Worm (Caenorhabditis elegans) whole organism, early embryonic: ENCODE results near the gene nspc-17.
A peak's percentile ranks its signal among the peaks of the same experiment; 100 is the strongest.

ENCODE experiments used
- B0310.2 ChIP-seq: sonication (generic microtip); optimal IDR thresholded peaks from 2 replicates; lab custom pipeline; 2016; ENCODE audit warnings: mild to moderate bottlenecking, missing genetic modification characterization, missing compliant biosample characterization
- F13C5.2 ChIP-seq: sonication (generic microtip); optimal IDR thresholded peaks from 2 replicates; lab custom pipeline; 2017; ENCODE audit warnings: mild to moderate bottlenecking, missing genetic modification characterization, inconsistent platforms, missing compliant biosample characterization
- aly-1 ChIP-seq: sonication (generic microtip); optimal IDR thresholded peaks from 2 replicates; lab custom pipeline; 2016; ENCODE audit warnings: missing genetic modification characterization, missing compliant biosample characterization
- ama-1 ChIP-seq: fragments of 150-350 bp; optimal IDR thresholded peaks from 2 replicates; lab custom pipeline; 2014
- ceh-13 ChIP-seq: fragments of 200-800 bp; sonication (Bioruptor generic); optimal IDR thresholded peaks from 2 replicates; lab custom pipeline; 2018; ENCODE audit warnings: mild to moderate bottlenecking, missing genetic modification characterization, missing compliant biosample characterization
- ceh-36 ChIP-seq: sonication (generic microtip); optimal IDR thresholded peaks from 2 replicates; lab custom pipeline; 2016; ENCODE audit warnings: missing genetic modification characterization, inconsistent platforms, missing compliant biosample characterization
- ets-7 ChIP-seq: sonication (generic microtip); optimal IDR thresholded peaks from 2 replicates; lab custom pipeline; 2016; ENCODE audit warnings: missing genotype, missing genetic modification characterization, missing compliant biosample characterization
- flt-1 ChIP-seq: fragments of 200-800 bp; sonication (Bioruptor generic); IDR thresholded peaks from 2 replicates; pipeline ENCODE4 v1.3.6; 2022; ENCODE audit warnings: missing genetic modification characterization, missing compliant biosample characterization
- hmbx-1 ChIP-seq: sonication (generic microtip); optimal IDR thresholded peaks from 2 replicates; lab custom pipeline; 2016; ENCODE audit warnings: mild to moderate bottlenecking, missing genetic modification characterization, missing compliant biosample characterization
- hmg-4 ChIP-seq: fragments of 200-800 bp; sonication (Bioruptor generic); optimal IDR thresholded peaks from 2 replicates; lab custom pipeline; 2018; ENCODE audit warnings: mild to moderate bottlenecking, missing genetic modification characterization, missing compliant biosample characterization
- hnd-1 ChIP-seq: sonication (generic microtip); optimal IDR thresholded peaks from 2 replicates; lab custom pipeline; 2016; ENCODE audit warnings: missing genetic modification characterization, missing compliant biosample characterization
- pes-1 ChIP-seq: fragments of 200-800 bp; sonication (Bioruptor generic); IDR thresholded peaks from 2 replicates; pipeline ENCODE4 v1.3.6; 2022; ENCODE audit warnings: missing genetic modification reagents, missing genetic modification characterization, missing compliant biosample characterization
- scrt-1 ChIP-seq: fragments of 200-800 bp; sonication (Bioruptor generic); IDR thresholded peaks from 2 replicates; pipeline ENCODE4 v1.3.6; 2022; ENCODE audit warnings: missing genetic modification characterization, missing compliant biosample characterization
- sea-1 ChIP-seq: fragments of 200-800 bp; sonication (Bioruptor generic); conservative IDR thresholded peaks from 2 replicates; pipeline ENCODE4 v1.3.6; 2022; ENCODE audit warnings: missing genetic modification characterization, missing compliant biosample characterization
- tbx-11 ChIP-seq: fragments of 200-800 bp; sonication (Bioruptor generic); IDR thresholded peaks from 2 replicates; pipeline ENCODE4 v1.3.6; 2022; ENCODE audit warnings: missing genetic modification characterization, missing compliant biosample characterization
- tbx-37 ChIP-seq: fragments of 200-800 bp; sonication (Bioruptor generic); conservative IDR thresholded peaks from 2 replicates; pipeline ENCODE4 v1.3.6; 2022; ENCODE audit warnings: missing genetic modification reagents, missing genetic modification characterization, missing compliant biosample characterization
- tra-4 ChIP-seq: sonication (generic microtip); optimal IDR thresholded peaks from 2 replicates; lab custom pipeline; 2017; ENCODE audit warnings: missing genetic modification characterization, missing compliant biosample characterization

The nspc-17 gene

ce11 chrX:14487832-14488231, 37.1 kb downstream of the nspc-17 start:
- TF ChIP-seq B0310.2 (tag; lab: Kevin White, UChicago) (no peak), hnd-1 (tag; lab: Kevin White, UChicago) (no peak)

DNA sequence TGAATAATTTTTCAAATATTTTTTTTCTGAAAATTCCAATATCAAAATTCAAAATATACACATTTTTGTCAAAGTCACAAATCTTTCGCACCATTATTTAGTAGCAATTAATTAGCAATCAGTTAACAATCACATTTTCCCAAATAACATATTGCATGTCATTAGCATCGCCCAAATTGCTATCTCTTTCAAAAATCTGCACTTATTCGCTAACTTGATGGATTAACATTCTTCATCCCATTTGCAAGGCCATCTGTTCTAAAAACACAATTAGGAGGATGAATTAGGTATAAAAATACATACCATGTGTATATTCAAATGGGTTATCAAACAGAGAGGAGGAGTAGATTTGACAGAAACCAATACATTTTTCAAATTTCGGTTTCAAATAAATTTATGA, 37.6 kb downstream of the nspc-17 start:
- TF ChIP-seq ets-7 (tag; lab: Kevin White, UChicago) (no peak), ceh-13 (GFP tag; lab: Kevin White, UChicago) (no peak), sea-1 (GFP tag; lab: Robert Waterston, UW) (no peak), ama-1 (lab: Kevin White, UChicago) (no peak)

DNA sequence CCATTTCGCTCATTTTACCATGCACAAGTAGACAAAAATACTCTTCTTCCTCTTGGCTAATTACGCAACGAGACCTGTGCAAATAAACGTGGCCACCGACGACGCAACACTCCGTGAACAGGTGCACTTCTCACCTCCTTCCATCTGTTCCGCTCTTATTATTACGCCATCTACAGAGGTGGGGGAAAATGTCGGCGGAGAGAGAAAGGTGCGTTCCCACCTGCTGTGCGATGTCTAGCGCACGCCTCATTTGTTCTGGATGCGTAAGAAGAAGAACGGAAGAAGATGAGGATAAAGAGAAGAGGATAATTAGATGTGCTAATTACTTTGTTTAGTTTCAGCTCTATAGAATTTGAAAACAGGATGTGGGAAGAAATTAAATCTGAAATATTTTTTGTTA, 38.5 kb downstream of the nspc-17 start:
- no peak for TF ChIP-seq ama-1 (lab: Kevin White, UChicago)
- no peak for TF ChIP-seq tra-4 (tag; lab: Kevin White, UChicago)
- 0 out of 2 replicates have a peak, but pooled peaks have one; percentile 45 for TF ChIP-seq flt-1 (GFP tag; lab: Robert Waterston, UW)
- no peak for TF ChIP-seq B0310.2 (tag; lab: Kevin White, UChicago)
- TF ChIP-seq F13C5.2 (tag; lab: Kevin White, UChicago) = no peak
- peak; percentile 75 for TF ChIP-seq ets-7 (tag; lab: Kevin White, UChicago)
- TF ChIP-seq sea-1 (GFP tag; lab: Robert Waterston, UW) = 0 out of 2 replicates have a peak, but pooled peaks have one; percentile 21
- TF ChIP-seq aly-1 (tag; lab: Kevin White, UChicago) = no peak
- TF ChIP-seq scrt-1 = no peak
- no peak; the same call in 1 of the 2 replicates for TF ChIP-seq pes-1
- TF ChIP-seq hmbx-1 (tag; lab: Kevin White, UChicago) = no peak
- TF ChIP-seq hnd-1 (tag; lab: Kevin White, UChicago) = no peak
- peak; percentile 55 for TF ChIP-seq hmg-4 (GFP tag; lab: Kevin White, UChicago)
- no peak for TF ChIP-seq tbx-11 (GFP tag; lab: Robert Waterston, UW)
- TF ChIP-seq tbx-37 (GFP tag; lab: Robert Waterston, UW) = no peak; the same call in 1 of the 2 replicates
- TF ChIP-seq ceh-13 (GFP tag; lab: Kevin White, UChicago) = no peak
- no peak for TF ChIP-seq ceh-36 (tag; lab: Kevin White, UChicago)

DNA sequence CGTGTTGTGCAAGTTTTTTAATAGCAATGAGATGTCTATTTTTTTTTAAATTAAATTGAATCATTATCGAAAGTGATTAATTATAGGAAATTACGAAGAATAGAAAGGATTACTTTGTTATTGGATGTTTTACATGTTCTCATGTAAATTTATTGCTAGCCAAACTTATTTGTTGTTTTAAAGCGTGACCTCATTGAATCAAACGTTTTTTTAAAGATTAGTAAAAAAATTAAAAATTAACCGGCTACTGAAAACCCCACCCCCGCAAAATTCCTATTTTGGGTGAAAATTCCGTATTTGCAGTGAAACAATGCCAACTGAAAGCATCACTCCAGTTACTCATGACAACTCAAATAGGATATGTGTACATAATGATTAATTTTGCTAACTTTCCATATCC, 40.2 kb downstream of the nspc-17 start, which contains the start of gene M163.8:
TSS of gene M163.8 (plus strand) at position 301 of the 400 bp plus-strand sequence.
- no peak for TF ChIP-seq hnd-1 (tag; lab: Kevin White, UChicago)
- no peak for TF ChIP-seq ceh-13 (GFP tag; lab: Kevin White, UChicago)
- no peak for TF ChIP-seq ceh-36 (tag; lab: Kevin White, UChicago)
- no peak for TF ChIP-seq aly-1 (tag; lab: Kevin White, UChicago)
- TF ChIP-seq tra-4 (tag; lab: Kevin White, UChicago) = no peak

DNA sequence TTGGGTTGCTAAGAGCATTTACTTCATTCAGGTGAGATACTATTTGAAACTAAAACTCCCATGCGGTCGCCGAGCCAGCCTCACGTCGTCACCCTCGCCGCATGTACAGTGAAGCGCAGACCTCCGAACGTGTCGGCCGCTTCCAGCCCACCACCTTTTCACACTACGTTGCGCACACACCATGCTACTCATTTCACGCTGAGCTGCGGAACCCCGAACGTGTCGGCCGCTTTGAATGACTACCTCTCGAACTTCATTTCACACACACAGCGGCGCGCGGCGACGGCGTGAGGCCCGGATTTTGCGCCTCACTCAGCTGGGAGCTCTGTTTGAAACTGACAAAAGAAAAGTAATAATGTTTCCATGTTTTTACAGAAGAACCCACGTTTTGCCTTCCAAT, 43.3 kb downstream of the nspc-17 start:
- no peak for TF ChIP-seq pes-1
- no peak for TF ChIP-seq flt-1 (GFP tag; lab: Robert Waterston, UW)
- no peak for TF ChIP-seq hmg-4 (GFP tag; lab: Kevin White, UChicago)
- TF ChIP-seq B0310.2 (tag; lab: Kevin White, UChicago) = no peak
- 0 out of 2 replicates have a peak, but pooled peaks have one; percentile 22 for TF ChIP-seq tbx-11 (GFP tag; lab: Robert Waterston, UW)
- TF ChIP-seq ceh-36 (tag; lab: Kevin White, UChicago) = no peak
- no peak for TF ChIP-seq ets-7 (tag; lab: Kevin White, UChicago)

DNA sequence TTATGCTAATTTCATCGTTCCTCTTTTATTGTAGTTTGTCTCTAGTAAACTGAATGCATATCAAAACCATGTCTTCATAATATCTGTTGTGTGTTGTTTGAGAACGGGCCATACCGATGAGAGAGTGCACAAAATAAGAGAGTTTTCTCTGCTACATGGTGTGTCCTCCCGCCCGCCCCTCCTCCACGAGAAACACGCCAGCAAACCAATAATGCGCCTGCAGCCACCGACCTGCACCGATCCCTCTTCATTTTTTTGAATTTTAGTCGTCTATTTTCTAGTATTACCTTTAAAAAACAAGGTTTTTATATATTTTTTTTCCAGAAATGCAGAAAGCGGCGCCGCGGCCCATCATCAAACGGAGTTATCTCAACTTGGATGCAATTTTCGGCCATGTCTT, 44.7 kb downstream of the nspc-17 start, which contains the start of gene gfi-3:
TSS of gene gfi-3 (plus strand) at position 325 of the 400 bp plus-strand sequence.
- TF ChIP-seq tbx-11 (GFP tag; lab: Robert Waterston, UW) (peak; percentile 47; the same call in 1 of the 2 replicates), ama-1 (lab: Kevin White, UChicago) (no peak), hmbx-1 (tag; lab: Kevin White, UChicago) (no peak), tbx-37 (GFP tag; lab: Robert Waterston, UW) (peak; percentile 48; the same call in 1 of the 2 replicates), sea-1 (GFP tag; lab: Robert Waterston, UW) (peak; percentile 51; the same call in 1 of the 2 replicates), ceh-36 (tag; lab: Kevin White, UChicago) (peak; percentile 9), F13C5.2 (tag; lab: Kevin White, UChicago) (peak; percentile 82), scrt-1 (0 out of 2 replicates have a peak, but pooled peaks have one; percentile 47), hmg-4 (GFP tag; lab: Kevin White, UChicago) (peak; percentile 69), tra-4 (tag; lab: Kevin White, UChicago) (no peak), ceh-13 (GFP tag; lab: Kevin White, UChicago) (no peak), pes-1 (peak; percentile 76)

ce11 chrX:14478743-14479428, 46.1 kb downstream of the nspc-17 start, which contains the start of gene M163.11:
Gene M163.11 (plus strand): TSS chrX:14479378.
- TF ChIP-seq tbx-11 (GFP tag; lab: Robert Waterston, UW) (no peak), ets-7 (tag; lab: Kevin White, UChicago) (no peak), hmg-4 (GFP tag; lab: Kevin White, UChicago) (no peak), ceh-13 (GFP tag; lab: Kevin White, UChicago) (no peak), hnd-1 (tag; lab: Kevin White, UChicago) (no peak), aly-1 (tag; lab: Kevin White, UChicago) (no peak), F13C5.2 (tag; lab: Kevin White, UChicago) (no peak), hmbx-1 (tag; lab: Kevin White, UChicago) (no peak), scrt-1 (no peak), B0310.2 (tag; lab: Kevin White, UChicago) (no peak), flt-1 (GFP tag; lab: Robert Waterston, UW) (no peak), tbx-37 (GFP tag; lab: Robert Waterston, UW) (no peak), tra-4 (tag; lab: Kevin White, UChicago) (no peak), ceh-36 (tag; lab: Kevin White, UChicago) (no peak), sea-1 (GFP tag; lab: Robert Waterston, UW) (no peak), pes-1 (no peak), ama-1 (lab: Kevin White, UChicago) (no peak)
